Worm (Caenorhabditis elegans) whole organism, L3 larva: ENCODE measurements around the gene F26D10.13.

Experiments
- R02D3.7 ChIP-seq: fragments of 150-350 bp; optimal IDR thresholded peaks from 2 replicates; lab custom pipeline; 2014; ENCODE audit warnings: missing biosample characterization, missing genetic modification characterization
- ZK546.5 ChIP-seq: sonication (generic microtip); optimal IDR thresholded peaks from 2 replicates; lab custom pipeline; 2017; ENCODE audit warnings: missing biosample characterization, missing genetic modification characterization
- ama-1 ChIP-seq: fragments of 150-350 bp; optimal IDR thresholded peaks from 2 replicates; lab custom pipeline; 2018
- ceh-16 ChIP-seq: sonication (generic microtip); optimal IDR thresholded peaks from 2 replicates; lab custom pipeline; 2017; ENCODE audit warnings: missing biosample characterization, missing genetic modification characterization
- ceh-28 ChIP-seq: fragments of 150-350 bp; optimal IDR thresholded peaks from 2 replicates; lab custom pipeline; 2014; ENCODE audit warnings: missing biosample characterization, missing genetic modification reagents, missing genetic modification characterization
- ceh-9 ChIP-seq: sonication (generic microtip); optimal IDR thresholded peaks from 2 replicates; lab custom pipeline; 2018; ENCODE audit warnings: missing biosample characterization, missing genetic modification characterization
- daf-12 ChIP-seq: fragments of 150-350 bp; optimal IDR thresholded peaks from 2 replicates; lab custom pipeline; 2014; ENCODE audit warnings: missing biosample characterization, missing genetic modification reagents, missing genetic modification characterization
- egl-27 ChIP-seq: sonication (generic microtip); optimal IDR thresholded peaks from 4 replicates; lab custom pipeline; 2017; ENCODE audit warnings: missing biosample characterization, missing genetic modification reagents, missing genetic modification characterization
- egl-5 ChIP-seq: fragments of 150-350 bp; optimal IDR thresholded peaks from 2 replicates; lab custom pipeline; 2017; ENCODE audit warnings: missing biosample characterization, missing genetic modification reagents, missing genetic modification characterization, inconsistent platforms
- elt-1 ChIP-seq: fragments of 150-350 bp; optimal IDR thresholded peaks from 2 replicates; lab custom pipeline; 2014; ENCODE audit warnings: missing biosample characterization, missing genetic modification characterization
- elt-2 ChIP-seq: sonication (generic microtip); optimal IDR thresholded peaks from 2 replicates; lab custom pipeline; 2016; ENCODE audit warnings: missing genetic modification reagents, mild to moderate bottlenecking, missing genetic modification characterization, missing compliant biosample characterization
- fkh-10 ChIP-seq: sonication (generic microtip); optimal IDR thresholded peaks from 2 replicates; lab custom pipeline; 2017; ENCODE audit warnings: missing biosample characterization, missing genetic modification reagents, missing genetic modification characterization
- fkh-2 ChIP-seq: fragments of 150-350 bp; optimal IDR thresholded peaks from 2 replicates; lab custom pipeline; 2014; ENCODE audit warnings: missing biosample characterization, missing genetic modification reagents, missing genetic modification characterization
- hmg-11 ChIP-seq: sonication (generic microtip); optimal IDR thresholded peaks from 2 replicates; lab custom pipeline; 2016; ENCODE audit warnings: missing genetic modification characterization, missing compliant biosample characterization
- lin-15B ChIP-seq: fragments of 150-350 bp; optimal IDR thresholded peaks from 2 replicates; lab custom pipeline; 2014; ENCODE audit warnings: missing biosample characterization, missing genetic modification characterization
- lin-39 ChIP-seq: fragments of 150-350 bp; optimal IDR thresholded peaks from 2 replicates; lab custom pipeline; 2018; ENCODE audit warnings: missing biosample characterization, missing genetic modification reagents, missing genetic modification characterization
- lsy-12 ChIP-seq: sonication (generic microtip); optimal IDR thresholded peaks from 2 replicates; lab custom pipeline; 2016; ENCODE audit warnings: mild to moderate bottlenecking, missing genetic modification characterization, missing compliant biosample characterization
- mdl-1 ChIP-seq: fragments of 150-350 bp; optimal IDR thresholded peaks from 2 replicates; lab custom pipeline; 2014; ENCODE audit warnings: missing biosample characterization, missing genetic modification characterization
- mml-1 ChIP-seq: fragments of 150-350 bp; sonication (generic microtip); optimal IDR thresholded peaks from 3 replicates; lab custom pipeline; 2014; ENCODE audit warnings: missing biosample characterization, missing genetic modification characterization
- nfya-1 ChIP-seq: sonication (generic microtip); optimal IDR thresholded peaks from 2 replicates; lab custom pipeline; 2017; ENCODE audit warnings: missing genetic modification characterization, mild to moderate bottlenecking, missing compliant biosample characterization, antibody characterized with exemption, moderate library complexity; ENCODE audit not compliant: insufficient read depth
- nhr-12 ChIP-seq: fragments of 150-350 bp; optimal IDR thresholded peaks from 2 replicates; lab custom pipeline; 2014; ENCODE audit warnings: missing biosample characterization, missing genetic modification characterization
- nhr-23 ChIP-seq: fragments of 150-350 bp; optimal IDR thresholded peaks from 2 replicates; lab custom pipeline; 2014; ENCODE audit warnings: missing biosample characterization, missing genetic modification reagents, missing genetic modification characterization
- nhr-237 ChIP-seq: fragments of 150-350 bp; optimal IDR thresholded peaks from 2 replicates; lab custom pipeline; 2014; ENCODE audit warnings: missing biosample characterization, missing genetic modification characterization
- nhr-67 ChIP-seq: fragments of 150-350 bp; optimal IDR thresholded peaks from 2 replicates; lab custom pipeline; 2014; ENCODE audit warnings: missing biosample characterization, missing genetic modification characterization
- nhr-76 ChIP-seq: fragments of 150-350 bp; sonication (generic microtip); optimal IDR thresholded peaks from 5 replicates; lab custom pipeline; 2014; ENCODE audit warnings: missing biosample characterization, missing genetic modification characterization
- pha-4 ChIP-seq: fragments of 150-350 bp; optimal IDR thresholded peaks from 2 replicates; lab custom pipeline; 2014; ENCODE audit warnings: missing biosample characterization, missing genetic modification reagents, missing genetic modification characterization
- pqm-1 ChIP-seq: fragments of 150-350 bp; optimal IDR thresholded peaks from 2 replicates; lab custom pipeline; 2017; ENCODE audit warnings: missing biosample characterization, missing genetic modification characterization, inconsistent platforms
- skn-1 ChIP-seq: fragments of 150-350 bp; optimal IDR thresholded peaks from 2 replicates; lab custom pipeline; 2014; ENCODE audit warnings: missing biosample characterization, missing genetic modification characterization
- snpc-4 ChIP-seq: fragments of 150-350 bp; optimal IDR thresholded peaks from 2 replicates; lab custom pipeline; 2014; ENCODE audit warnings: missing biosample characterization, missing genetic modification characterization
- unc-62 ChIP-seq: fragments of 150-350 bp; sonication (generic microtip); optimal IDR thresholded peaks from 4 replicates; lab custom pipeline; 2014; ENCODE audit warnings: missing biosample characterization, missing genetic modification reagents, missing genetic modification characterization
- ztf-4 ChIP-seq: fragments of 150-350 bp; optimal IDR thresholded peaks from 2 replicates; lab custom pipeline; 2014; ENCODE audit warnings: missing biosample characterization, missing genetic modification characterization

F26D10.13 gene

ce11 chrIV:17293068-17293467 is 28.5 kb upstream of the F26D10.13 start:
- no peak for TF ChIP-seq egl-5
- peak; percentile 55 for TF ChIP-seq pqm-1 (tag; lab: Kevin White, UChicago)
- no peak for TF ChIP-seq ZK546.5 (tag; lab: Kevin White, UChicago)
- TF ChIP-seq hmg-11: no peak
- TF ChIP-seq ceh-9 (tag; lab: Kevin White, UChicago): no peak
- TF ChIP-seq elt-2: peak; percentile 59

ce11 chrIV:17292350-17292749 is 27.7 kb upstream of the F26D10.13 start:
- TF ChIP-seq pha-4 (no peak), elt-2 (peak; percentile 59), pqm-1 (tag; lab: Kevin White, UChicago) (peak; percentile 72)

- TF ChIP-seq mdl-1 (no peak), mml-1 (tag; lab: Kevin White, UChicago) (no peak), ceh-28 (tag; lab: Kevin White, UChicago) (no peak)
Measured at ce11 chrIV:17291629-17292199, 27.1 kb upstream of the F26D10.13 start, which contains the start of the genes T28F3.11 and slc-17.4. T28F3.11 (minus strand) TSS chrIV:17291679. slc-17.4 (minus strand) TSS chrIV:17291733.

ce11 chrIV:17287908-17288675 is 23.5 kb upstream of the F26D10.13 start, which contains the start of gene zipt-7.1:
zipt-7.1 (minus strand) TSS chrIV:17288139.
- no peak for TF ChIP-seq lin-15B (tag; lab: Kevin White, UChicago)
- TF ChIP-seq elt-2: peak; percentile 3
- TF ChIP-seq egl-5: peak; percentile 13
- TF ChIP-seq ztf-4: no peak

ce11 chrIV:17285263-17285662 is 20.6 kb upstream of the F26D10.13 start:
- TF ChIP-seq snpc-4 (tag; lab: Kevin White, UChicago) (peak; percentile 29), lin-39 (tag; lab: Kevin White, UChicago) (peak; percentile 35), pha-4 (no peak), nfya-1 (tag; lab: Kevin White, UChicago) (peak; percentile 49), daf-12 (tag; lab: Kevin White, UChicago) (no peak), nhr-23 (tag; lab: Kevin White, UChicago) (no peak), lsy-12 (no peak), ceh-16 (tag; lab: Kevin White, UChicago) (no peak), nhr-237 (tag; lab: Kevin White, UChicago) (no peak), fkh-10 (GFP tag; lab: Kevin White, UChicago) (peak; percentile 33), unc-62 (GFP tag; lab: Kevin White, UChicago) (no peak)

- TF ChIP-seq pqm-1 (tag; lab: Kevin White, UChicago) (no peak), ama-1 (lab: Kevin White, UChicago) (no peak), fkh-2 (tag; lab: Kevin White, UChicago) (no peak), nhr-12 (tag; lab: Kevin White, UChicago) (no peak), skn-1 (tag; lab: Kevin White, UChicago) (no peak), R02D3.7 (tag; lab: Kevin White, UChicago) (no peak), elt-1 (tag; lab: Kevin White, UChicago) (no peak), ztf-4 (no peak), nfya-1 (tag; lab: Kevin White, UChicago) (no peak), egl-27 (no peak), nhr-67 (no peak), ceh-16 (tag; lab: Kevin White, UChicago) (no peak), nhr-76 (tag; lab: Kevin White, UChicago) (no peak)
- TF ChIP-seq, all 47 proteins: peak for 0
Measured at ce11 chrIV:17284099-17284498, 19.5 kb upstream of the F26D10.13 start, which contains the start of gene nra-1. nra-1 (minus strand) TSS chrIV:17284199.
